Fruit fly (Drosophila melanogaster) ovary, adult (tissue): Measurements from ENCODE around the gene Arfrp1.
"Not testable (repeated sequence)": the region's sequence is repeated elsewhere in the genome, so short reads cannot be mapped to it uniquely, and the experiment has no call there.

Source experiments
- CG17801 ChIP-seq: fragments of 200-800 bp; optimal IDR thresholded peaks from 2 replicates; lab custom pipeline; 2019; ENCODE audit warnings: missing biosample characterization, mild to moderate bottlenecking, missing genetic modification characterization, moderate library complexity; ENCODE audit not compliant: partially characterized antibody

Gene Arfrp1

DNA sequence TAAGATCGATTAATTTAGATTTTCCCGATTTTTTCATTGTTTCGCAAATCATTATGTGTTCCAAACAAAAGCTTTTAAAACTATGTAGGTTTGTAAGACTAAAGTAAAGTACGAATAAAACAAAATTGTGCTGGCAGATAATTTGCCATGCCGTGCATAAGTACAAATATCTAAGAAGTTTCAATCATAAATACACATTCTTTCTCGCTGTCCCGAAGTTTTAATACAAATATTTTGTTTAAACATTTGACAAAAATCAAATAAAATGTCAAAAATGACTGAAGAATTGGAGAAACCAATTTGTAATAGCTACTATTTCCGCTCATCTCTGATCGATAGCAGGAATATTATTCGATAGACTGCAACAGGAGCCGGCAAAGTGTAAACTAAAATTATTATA, 24.3 kb upstream of the Arfrp1 start, which contains the start of gene APC4:
APC4 (plus strand) TSS at position 332 of the 400 bp plus-strand sequence.
- TF ChIP-seq CG17801: peak; percentile 0

DNA sequence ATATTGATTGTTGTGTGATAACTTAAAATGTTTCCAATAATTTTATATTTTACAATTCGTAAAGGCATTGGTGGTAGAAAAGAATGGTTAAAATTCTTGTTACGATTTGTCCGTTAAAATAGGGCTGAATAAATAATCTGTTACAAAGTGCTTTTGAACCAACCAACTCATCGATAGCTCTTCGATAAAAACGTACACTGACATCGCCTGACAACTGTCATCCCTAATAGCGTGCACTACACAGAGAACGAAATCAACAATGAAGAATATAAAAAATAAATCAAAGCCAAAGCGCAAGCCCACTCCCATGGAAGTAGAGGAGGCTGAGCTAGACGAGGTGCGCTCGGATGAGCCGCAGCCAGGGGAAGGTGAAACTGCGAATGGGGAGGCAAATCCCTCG, 21.1 kb upstream of the Arfrp1 start, which contains the start of gene CG32708:
CG32708 (plus strand) TSS at position 207 of the 400 bp plus-strand sequence.
- peak; percentile 51 for TF ChIP-seq CG17801

DNA sequence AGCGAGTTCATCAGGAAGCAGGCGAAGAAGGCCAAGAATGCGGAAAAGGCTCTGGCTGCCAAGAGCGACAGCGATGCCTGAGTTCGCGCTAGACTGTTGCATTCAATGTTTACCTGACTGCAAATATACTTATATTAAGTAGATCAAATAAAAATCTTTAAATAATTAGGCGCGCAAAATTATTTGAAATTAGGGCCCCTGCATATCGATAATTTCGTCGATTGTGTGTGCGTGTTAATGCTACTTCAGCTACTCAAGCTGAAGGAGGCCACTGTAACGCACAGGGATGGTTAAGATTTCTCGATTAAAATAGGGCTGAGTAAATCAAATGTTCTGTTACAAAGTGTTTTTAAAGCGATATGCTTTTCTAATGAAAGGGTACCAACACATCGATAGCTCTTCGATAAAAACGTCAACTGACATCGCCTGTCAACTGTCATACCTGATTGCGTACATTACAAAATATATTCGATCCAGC, 20.1 kb upstream of the Arfrp1 start, which contains the start of gene CG32706:
CG32706 (plus strand) TSS at position 428 of the 478 bp plus-strand sequence.
- not testable (repeated sequence) for TF ChIP-seq CG17801

DNA sequence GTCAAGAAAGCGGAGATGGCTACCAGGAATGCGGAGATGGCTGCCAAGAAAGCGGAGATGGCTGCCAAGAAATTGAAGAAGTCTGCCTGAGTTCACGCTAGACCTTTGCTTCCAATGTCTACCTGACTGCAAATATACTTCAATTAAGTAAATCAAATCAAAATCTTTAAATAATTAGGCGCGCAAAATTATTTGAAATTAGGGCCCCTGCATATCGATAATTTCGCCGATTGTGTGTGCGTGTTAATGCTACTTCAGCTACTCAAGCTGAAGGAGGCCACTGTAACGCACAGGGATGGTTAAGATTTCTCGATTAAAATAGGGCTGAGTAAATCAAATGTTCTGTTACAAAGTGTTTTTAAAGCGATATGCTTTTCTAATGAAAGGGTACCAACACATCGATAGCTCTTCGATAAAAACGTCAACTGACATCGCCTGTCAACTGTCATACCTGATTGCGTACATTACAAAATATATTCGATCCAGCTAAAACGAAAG, 18.9 kb upstream of the Arfrp1 start, which contains the start of gene CG6999:
CG6999 (plus strand) TSS at position 448 of the 498 bp plus-strand sequence.
- TF ChIP-seq CG17801: not testable (repeated sequence)

DNA sequence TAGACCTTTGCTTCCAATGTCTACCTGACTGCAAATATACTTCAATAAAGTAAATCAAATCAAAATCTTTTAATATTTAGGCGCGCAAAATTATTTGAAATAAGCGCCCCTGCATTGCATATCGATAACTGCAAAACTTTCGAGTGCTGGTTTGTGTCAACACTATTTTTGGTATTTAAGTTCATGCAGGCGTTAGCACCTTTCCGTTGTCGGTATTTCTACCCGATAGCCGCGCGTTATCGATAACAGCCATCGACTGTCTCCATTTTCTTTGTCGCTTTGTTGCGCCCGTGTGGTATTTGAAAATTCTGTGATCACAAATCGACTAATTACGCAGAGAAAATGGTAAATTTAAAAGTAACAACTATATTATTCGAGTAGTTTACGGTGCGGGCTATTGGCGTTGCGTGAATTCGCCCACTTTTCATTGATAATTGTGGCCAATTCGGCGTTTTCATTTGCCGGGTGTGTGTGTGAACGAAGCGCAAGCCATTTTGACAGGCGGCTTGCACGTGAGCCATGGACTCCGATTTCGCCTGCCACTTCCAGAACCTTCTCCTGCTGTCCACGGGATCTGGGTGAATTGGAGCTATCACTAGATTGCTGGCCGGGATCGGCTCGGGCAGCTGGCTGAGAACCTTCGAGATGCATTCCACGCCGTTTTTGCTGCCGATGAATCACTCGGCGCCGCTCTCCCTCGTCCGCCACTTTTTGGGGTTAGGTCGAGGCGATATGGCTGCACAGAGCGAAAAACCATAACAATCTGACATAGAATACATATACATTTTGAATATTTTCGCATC, 17.4 kb upstream of the Arfrp1 start, which contains the start of gene CCT2:
CCT2 (plus strand) TSS at position 260 of the 803 bp plus-strand sequence.
- TF ChIP-seq CG17801: peak; percentile 69

DNA sequence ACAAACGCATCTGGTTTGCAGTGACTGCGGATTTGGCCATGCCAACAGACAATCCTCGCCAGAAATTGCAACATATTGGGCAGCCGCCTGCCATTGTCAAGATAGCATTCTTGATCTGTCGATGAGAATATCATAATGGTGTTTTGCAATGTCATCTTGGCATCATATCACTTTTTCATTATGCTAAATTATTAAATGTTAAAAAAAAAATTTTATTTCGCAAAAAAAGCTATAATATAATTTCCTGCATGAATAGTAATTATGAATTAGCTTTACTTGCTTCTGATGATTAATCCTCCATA, 16.9 kb upstream of the Arfrp1 start:
- TF ChIP-seq CG17801: no peak

DNA sequence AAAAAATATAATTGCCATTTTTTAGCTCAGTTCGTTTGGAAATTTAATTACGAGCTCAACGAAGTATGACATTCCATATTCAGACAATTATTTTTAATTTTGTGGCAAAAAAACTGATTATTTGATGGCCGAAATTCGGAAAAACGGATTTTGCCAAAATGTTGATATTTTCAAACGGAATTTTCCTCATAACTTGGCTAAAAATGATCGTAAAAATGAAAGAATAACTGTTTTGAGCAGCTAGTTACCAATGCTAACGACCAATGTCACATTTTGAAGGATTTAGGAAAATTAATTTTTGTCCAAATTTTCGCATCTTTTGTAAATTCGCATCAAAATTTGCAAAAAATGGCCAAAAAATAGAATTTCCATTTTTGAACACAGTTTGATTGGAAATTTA, 13.8 kb upstream of the Arfrp1 start:
- TF ChIP-seq CG17801: no peak

DNA sequence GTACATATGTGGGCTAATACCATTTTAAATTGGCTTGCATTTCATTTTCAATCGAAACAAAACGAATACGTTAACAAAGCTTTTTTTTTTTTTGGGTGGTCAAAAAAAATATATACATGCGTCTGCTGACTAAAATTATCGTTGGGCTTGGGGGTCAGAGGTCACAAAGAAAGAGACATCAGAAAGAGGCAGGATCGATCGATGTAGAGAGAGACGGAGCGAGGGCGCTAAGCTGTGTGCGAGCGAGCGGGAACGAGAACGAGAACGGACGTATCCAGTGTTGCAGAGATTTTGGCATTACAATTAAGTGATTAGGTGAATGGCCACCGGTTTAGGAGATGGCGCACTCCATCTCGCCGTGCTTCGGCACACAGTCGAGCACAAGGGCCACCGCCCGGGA, 13.0 kb upstream of the Arfrp1 start:
- TF ChIP-seq CG17801: no peak

DNA sequence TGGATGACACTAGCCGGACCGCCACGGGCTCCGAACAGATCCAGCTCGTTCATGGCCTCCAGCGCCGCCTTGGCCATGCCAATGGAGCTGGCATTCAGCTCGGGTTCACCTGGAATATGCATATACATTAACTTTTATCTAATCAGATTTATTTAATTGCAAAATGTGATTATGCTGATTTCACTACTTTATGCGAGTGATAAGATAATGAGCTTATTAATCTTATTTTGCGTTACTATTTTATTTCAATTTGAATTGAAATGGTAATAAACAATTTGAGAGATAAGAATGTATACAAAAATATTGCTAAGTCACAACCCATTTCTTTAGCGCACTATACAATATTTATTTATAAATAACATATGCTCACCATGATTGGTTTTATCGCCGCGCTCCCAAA, 4.7 kb upstream of the Arfrp1 start:
- TF ChIP-seq CG17801: no peak

DNA sequence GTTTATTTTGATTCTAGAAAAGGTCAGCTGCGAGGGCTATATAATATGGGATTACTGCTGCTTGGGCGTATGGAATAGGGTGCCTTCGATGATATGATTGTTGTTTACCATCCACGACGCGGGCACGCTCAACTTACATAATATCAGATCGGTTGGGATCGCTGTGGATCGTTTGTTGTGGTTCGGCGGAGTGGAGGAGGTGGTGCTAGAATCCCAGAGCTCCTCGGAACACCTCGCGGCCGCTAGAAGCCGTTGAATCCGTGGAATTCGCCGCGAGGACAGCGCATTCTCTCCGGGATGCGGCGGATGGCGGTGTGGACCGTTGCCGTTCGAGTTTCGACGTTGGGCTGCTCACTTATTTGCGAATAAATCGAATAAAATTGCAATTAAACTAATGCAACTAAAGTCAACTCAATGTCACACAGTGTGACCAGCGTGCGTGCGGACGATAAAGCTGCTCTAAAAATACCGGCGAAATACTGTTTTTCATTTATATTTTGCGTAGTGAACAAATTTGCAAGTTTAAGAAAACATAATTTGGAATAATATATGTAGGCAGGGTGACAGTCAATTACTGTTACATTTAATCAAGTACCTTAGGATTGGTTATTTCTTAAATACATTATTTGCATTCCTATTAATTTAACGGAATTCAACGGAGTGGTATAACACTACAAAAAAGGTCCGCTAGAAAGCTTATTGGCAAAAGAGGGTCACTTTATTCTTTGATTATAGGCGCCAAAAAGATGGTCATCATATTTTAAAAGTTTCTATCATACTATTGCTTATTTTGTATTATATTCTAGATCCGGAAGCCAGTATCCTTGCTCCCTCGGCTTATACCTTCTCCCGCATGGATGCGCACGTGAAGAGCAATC, 3.3 kb upstream of the Arfrp1 start, which contains the start of gene CG7766:
CG7766 (minus strand) TSS at position 432 of the 878 bp plus-strand sequence.
- no peak for TF ChIP-seq CG17801

DNA sequence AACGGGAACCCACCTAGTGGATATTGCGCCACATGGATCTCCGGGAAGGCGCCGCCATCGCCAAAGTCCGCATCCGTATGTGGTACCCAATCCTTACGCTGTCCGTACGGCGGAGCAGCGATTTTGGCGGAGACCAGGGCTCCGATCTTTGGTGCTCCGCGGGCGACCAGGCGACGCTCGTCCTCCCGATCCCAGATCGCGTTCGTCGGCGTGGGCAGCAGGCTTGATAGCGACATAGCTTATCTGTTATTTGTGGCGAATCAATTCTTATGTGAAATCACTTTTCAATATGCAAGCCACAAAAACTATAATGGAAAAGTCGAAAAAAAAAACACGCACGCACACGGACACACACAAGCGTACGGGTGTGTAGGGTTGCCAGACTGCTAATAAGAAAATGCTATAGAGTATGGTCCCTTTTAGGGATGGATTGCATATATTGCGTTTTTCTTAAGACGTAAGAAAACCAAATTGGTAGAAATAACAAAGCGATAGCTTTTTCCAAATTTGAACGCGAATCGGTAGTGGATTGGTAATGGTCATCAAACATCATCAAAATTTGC, 576 bp upstream of the Arfrp1 start, which contains the start of gene Bx42:
Bx42 (minus strand) TSS at position 393 of the 563 bp plus-strand sequence.
- TF ChIP-seq CG17801: no peak

DNA sequence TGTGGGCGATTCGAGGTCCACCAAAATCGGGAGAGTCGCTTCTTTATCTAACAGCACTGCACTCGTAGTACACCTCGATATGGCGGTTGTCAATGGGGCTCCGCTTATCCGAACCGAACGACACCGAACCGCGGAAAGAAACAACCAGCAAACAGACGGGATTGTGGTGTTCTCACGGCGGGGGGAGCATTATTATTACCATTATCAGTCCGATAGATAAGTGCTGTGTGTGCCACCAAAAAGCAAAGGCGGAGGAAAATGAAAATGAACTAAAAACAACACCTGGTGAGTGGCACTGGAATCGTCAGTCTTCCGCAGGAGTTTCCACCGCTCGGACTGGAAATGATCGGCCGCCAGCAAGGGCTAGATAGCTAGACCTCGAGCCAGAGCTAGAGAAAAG, 1.5 kb downstream of the Arfrp1 start, which contains the start of gene AP-1gamma:
AP-1gamma (plus strand) TSS at position 305 of the 400 bp plus-strand sequence.
- no peak for TF ChIP-seq CG17801

DNA sequence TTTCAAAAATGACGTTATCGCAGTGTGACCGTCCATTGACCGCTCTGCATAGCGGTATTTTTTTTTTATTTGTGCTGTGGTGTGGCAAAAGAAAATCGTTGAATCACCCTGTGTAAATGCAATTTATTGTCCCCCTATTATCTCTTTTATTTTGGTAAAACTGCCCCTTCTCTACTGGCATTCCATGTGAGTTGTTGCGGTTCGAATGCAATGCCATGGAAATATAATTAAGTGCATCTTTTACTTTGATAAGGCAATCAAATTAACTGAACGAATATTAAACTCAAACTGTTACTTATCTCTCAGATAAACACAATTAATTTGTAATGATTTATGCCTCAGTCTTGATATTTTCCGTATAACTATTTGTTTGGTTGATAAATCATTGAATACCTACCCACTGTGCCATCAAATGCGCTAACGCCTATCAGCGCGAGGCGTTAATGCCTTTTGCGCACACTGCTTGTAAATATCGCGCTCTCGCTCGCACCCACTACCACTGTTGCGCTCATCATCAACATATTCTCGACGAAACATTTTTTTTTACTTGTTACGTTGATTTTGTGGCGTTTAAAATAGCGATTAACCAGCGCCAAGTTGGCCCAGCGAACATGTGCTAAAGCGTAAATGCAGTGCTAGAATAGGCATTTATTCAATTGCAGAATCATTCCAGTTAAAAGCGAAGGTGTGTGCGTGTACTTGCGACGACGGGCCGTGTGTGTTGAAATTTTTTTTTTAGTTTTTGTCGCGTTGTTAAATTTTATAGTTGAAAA, 2.4 kb downstream of the Arfrp1 start:
- TF ChIP-seq CG17801: no peak

DNA sequence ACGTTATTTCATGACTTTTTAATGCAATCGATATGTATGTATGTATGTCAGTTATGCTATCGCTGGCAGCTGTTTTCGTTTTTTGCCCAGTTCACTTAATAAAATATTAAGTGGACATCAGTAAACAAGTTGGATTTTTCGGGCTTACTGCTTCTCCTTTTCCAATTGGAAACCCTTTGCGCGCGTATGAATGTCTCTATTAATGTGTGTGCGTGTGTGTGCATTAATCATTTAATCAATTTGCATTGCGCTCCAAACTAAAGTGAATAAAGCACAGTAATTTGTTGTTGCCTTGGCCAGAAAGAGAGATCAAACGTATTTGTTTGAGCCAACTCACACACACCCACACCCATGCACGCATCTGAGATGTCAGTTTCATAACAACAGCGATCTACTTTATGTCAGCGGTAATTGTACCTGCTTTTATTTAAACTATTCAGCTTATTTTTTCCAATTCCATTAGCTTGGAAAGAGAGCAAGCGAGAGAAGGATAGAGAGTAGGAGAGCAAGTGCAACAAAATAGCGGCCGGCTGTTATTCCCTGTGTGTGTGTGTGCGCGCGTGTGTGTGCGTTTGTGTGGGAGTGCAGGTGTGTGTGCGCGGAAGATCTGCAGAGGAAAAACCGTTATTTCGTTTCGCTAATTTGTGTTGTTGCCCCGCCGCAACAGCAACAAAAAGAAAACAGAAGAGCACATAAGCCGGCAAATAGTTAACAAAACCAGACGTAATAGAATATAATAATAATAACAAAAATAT, 3.5 kb downstream of the Arfrp1 start:
- TF ChIP-seq CG17801: no peak

DNA sequence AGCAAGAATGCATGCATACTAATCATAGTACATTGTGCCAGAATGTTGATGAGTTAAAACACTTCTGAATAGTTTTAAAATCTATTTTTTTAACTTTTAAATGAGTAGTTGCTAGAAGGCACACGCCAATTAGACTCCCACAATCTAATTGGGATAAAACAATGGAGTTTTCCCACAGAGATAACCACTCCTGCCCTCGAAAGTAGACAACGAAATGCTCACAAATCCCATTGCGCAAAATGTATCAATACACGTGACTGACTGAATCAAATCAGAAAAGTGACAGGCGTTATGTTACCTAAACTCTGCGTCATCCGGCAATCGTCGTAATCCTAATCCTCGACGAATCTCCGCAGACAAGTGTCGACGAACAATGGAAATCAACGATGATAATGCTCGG, 11.0 kb downstream of the Arfrp1 start:
- no peak for TF ChIP-seq CG17801
